In genomic region chrIII:12673382-12673970, ce11 we compare ENCODE assay signal across 1 worm cellular context.
TF ChIP-seq lines count a peak whose summit lies in the region.

taf-7.2 (minus strand) TSS chrIII:12673423.
elpc-2 (plus strand) TSS chrIII:12673677.

TF ChIP-seq in whole organism, L4 larva, 104 proteins besides CTCF, POLR2A, EP300 and RAD21 (continued from another document):
- no peak for TF ChIP-seq gei-8 (GFP tag; optimal IDR thresholded peaks at IDR 0.05; lab: Kevin White, UChicago)
- no peak for TF ChIP-seq tra-1 (GFP tag; IDR thresholded peaks at IDR 0.05; lab: Robert Waterston, UW)
- TF ChIP-seq set-16 (GFP tag; IDR thresholded peaks at IDR 0.05; lab: Robert Waterston, UW), result no peak
- no peak for TF ChIP-seq daf-19 (GFP tag; conservative IDR thresholded peaks at IDR 0.05; lab: Robert Waterston, UW)
- no peak for TF ChIP-seq ztf-11 (tag; optimal IDR thresholded peaks at IDR 0.05; lab: Kevin White, UChicago)
- TF ChIP-seq D1046.2 (GFP tag; IDR thresholded peaks at IDR 0.05; lab: Robert Waterston, UW), result no peak
- no peak for TF ChIP-seq F26F4.8 (GFP tag; conservative IDR thresholded peaks at IDR 0.05; lab: Robert Waterston, UW)
- TF ChIP-seq T20F7.1 (GFP tag; optimal IDR thresholded peaks at IDR 0.05; lab: Kevin White, UChicago), result no peak
- no peak for TF ChIP-seq hmg-1.1 (GFP tag; IDR thresholded peaks at IDR 0.05; lab: Robert Waterston, UW)
- TF ChIP-seq tag-97 (GFP tag; IDR thresholded peaks at IDR 0.05; lab: Robert Waterston, UW), result no peak
